Worm (Caenorhabditis elegans) whole organism, L4/young adult: Measurements from ENCODE around the gene coh-1.

ENCODE experiments used
- W03F9.2 ChIP-seq: fragments of 150-350 bp; optimal IDR thresholded peaks from 2 replicates; lab custom pipeline; 2014; ENCODE audit warnings: missing biosample characterization, missing genetic modification characterization
- him-1 ChIP-seq: sonication (generic microtip); optimal IDR thresholded peaks from 2 replicates; lab custom pipeline; 2016; ENCODE audit warnings: missing genotype, missing genetic modification reagents, missing genetic modification characterization, missing compliant biosample characterization

- TF ChIP-seq him-1 (tag; lab: Kevin White, UChicago): no peak
- no peak for TF ChIP-seq W03F9.2
Measured at ce11 chrX:7457154-7457674, 17.6 kb downstream of the coh-1 start.
